Worm (Caenorhabditis elegans): Measurements from ENCODE around the gene sdz-15.

sdz-15 gene

DNA sequence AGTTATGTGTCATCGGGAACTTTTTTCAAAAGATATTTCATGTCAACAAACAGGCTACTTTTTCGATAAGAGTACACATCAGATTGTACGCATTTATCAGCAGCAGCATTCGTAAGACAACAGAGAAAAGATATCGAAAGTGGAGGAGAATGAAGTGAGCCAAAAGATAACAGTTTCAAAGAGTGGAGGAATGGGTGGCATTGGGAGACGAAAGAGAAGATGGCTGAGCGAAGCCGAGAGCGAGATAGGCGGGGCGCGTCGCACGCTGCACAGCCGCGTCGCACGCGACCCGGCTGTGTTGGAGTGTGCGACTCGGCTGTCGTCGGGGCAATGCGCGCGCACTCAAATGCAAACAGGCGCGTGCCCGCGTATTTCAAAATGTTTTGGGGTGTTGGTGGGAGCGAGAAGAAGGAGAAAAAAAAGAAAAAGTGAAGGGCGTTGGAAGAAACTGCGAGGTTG, 34.1 kb upstream of the sdz-15 start:
- no peak for TF ChIP-seq ceh-9 (tag; optimal IDR thresholded peaks at IDR 0.05)
- TF ChIP-seq tbx-2 (tag; optimal IDR thresholded peaks at IDR 0.05): peak; percentile 74
- TF ChIP-seq ceh-6 (GFP tag; optimal IDR thresholded peaks at IDR 0.05): no peak
- no peak for TF ChIP-seq pha-4 (tag; optimal IDR thresholded peaks at IDR 0.05)
- TF ChIP-seq pqm-1 (tag; optimal IDR thresholded peaks at IDR 0.05): peak; percentile 5
- peak; percentile 78 for TF ChIP-seq ets-4 (tag; optimal IDR thresholded peaks at IDR 0.05)
- peak; percentile 75 for TF ChIP-seq ceh-31 (tag; optimal IDR thresholded peaks at IDR 0.05)
- TF ChIP-seq fkh-6 (tag; optimal IDR thresholded peaks at IDR 0.05): no peak
- TF ChIP-seq fax-1 (tag; optimal IDR thresholded peaks at IDR 0.05): no peak
- TF ChIP-seq eyg-1 (tag; optimal IDR thresholded peaks at IDR 0.05): peak; percentile 32
- TF ChIP-seq ref-2 (tag; optimal IDR thresholded peaks at IDR 0.05): peak; percentile 28
- TF ChIP-seq nhr-11 (tag; optimal IDR thresholded peaks at IDR 0.05): no peak
- no peak for TF ChIP-seq ttx-3 (tag; optimal IDR thresholded peaks at IDR 0.05)
- TF ChIP-seq unc-86 (tag; optimal IDR thresholded peaks at IDR 0.05): no peak
- TF ChIP-seq rnt-1 (tag; optimal IDR thresholded peaks at IDR 0.05): peak; percentile 31
- TF ChIP-seq T23F11.4 (GFP tag; optimal IDR thresholded peaks at IDR 0.05): no peak
- no peak for TF ChIP-seq hlh-13 (GFP tag; optimal IDR thresholded peaks at IDR 0.05)
- no peak for TF ChIP-seq sox-2 (GFP tag; IDR thresholded peaks at IDR 0.05)
- peak; percentile 28 for TF ChIP-seq unc-55 (GFP tag; optimal IDR thresholded peaks at IDR 0.05)
- TF ChIP-seq ceh-19 (GFP tag; optimal IDR thresholded peaks at IDR 0.05): no peak
- no peak for TF ChIP-seq ztf-16 (tag; optimal IDR thresholded peaks at IDR 0.05)
- no peak for TF ChIP-seq madf-2 (tag; optimal IDR thresholded peaks at IDR 0.05)
- peak; percentile 15 for TF ChIP-seq hlh-8 (tag; optimal IDR thresholded peaks at IDR 0.05)
- peak; percentile 14 for TF ChIP-seq dve-1 (tag; optimal IDR thresholded peaks at IDR 0.05)
- peak; percentile 71 for TF ChIP-seq pros-1 (tag; optimal IDR thresholded peaks at IDR 0.05)
- no peak for TF ChIP-seq ceh-45 (GFP tag; IDR thresholded peaks at IDR 0.05)
- TF ChIP-seq hlh-15 (tag; optimal IDR thresholded peaks at IDR 0.05): no peak
- TF ChIP-seq ceh-48 (tag; optimal IDR thresholded peaks at IDR 0.05): no peak
- no peak for TF ChIP-seq ceh-22 (tag; optimal IDR thresholded peaks at IDR 0.05)
- TF ChIP-seq zip-5 (tag; optimal IDR thresholded peaks at IDR 0.05): no peak
- TF ChIP-seq C08G9.2 (tag; optimal IDR thresholded peaks at IDR 0.05): peak; percentile 18
- TF ChIP-seq hlh-6 (tag; optimal IDR thresholded peaks at IDR 0.05): no peak
- TF ChIP-seq tbx-7 (tag; optimal IDR thresholded peaks at IDR 0.05): no peak
- no peak for TF ChIP-seq pax-1 (tag; optimal IDR thresholded peaks at IDR 0.05)
- peak; percentile 41; the same call in 1 of the 2 replicates for TF ChIP-seq unc-3 (GFP tag; conservative IDR thresholded peaks at IDR 0.05)
- TF ChIP-seq unc-3 (tag; optimal IDR thresholded peaks at IDR 0.05): no peak
- TF ChIP-seq ceh-24 (tag; optimal IDR thresholded peaks at IDR 0.05): no peak
- TF ChIP-seq ahr-1 (tag; optimal IDR thresholded peaks at IDR 0.05): no peak
- no peak for TF ChIP-seq fkh-10 (GFP tag; optimal IDR thresholded peaks at IDR 0.05)
- TF ChIP-seq che-1 (tag; optimal IDR thresholded peaks at IDR 0.05): no peak
- TF ChIP-seq lim-6 (tag; optimal IDR thresholded peaks at IDR 0.05): no peak
- no peak for TF ChIP-seq odd-2 (tag; optimal IDR thresholded peaks at IDR 0.05)
- no peak for TF ChIP-seq pag-3 (tag; optimal IDR thresholded peaks at IDR 0.05; ENCODE audit: borderline replicate concordance)
- TF ChIP-seq lin-11 (tag; optimal IDR thresholded peaks at IDR 0.05): no peak
- no peak for TF ChIP-seq K09A11.1 (tag; optimal IDR thresholded peaks at IDR 0.05; ENCODE audit: insufficient read depth)
- no peak for TF ChIP-seq gmeb-2 (tag; optimal IDR thresholded peaks at IDR 0.05)
- TF ChIP-seq nhr-232 (tag; optimal IDR thresholded peaks at IDR 0.05): no peak
- no peak for TF ChIP-seq K02D7.2 (tag; optimal IDR thresholded peaks at IDR 0.05)
- TF ChIP-seq pat-9 (tag; optimal IDR thresholded peaks at IDR 0.05): peak; percentile 15
- no peak for TF ChIP-seq ama-1 (optimal IDR thresholded peaks at IDR 0.05)
- TF ChIP-seq unc-42 (tag; optimal IDR thresholded peaks at IDR 0.05): no peak
- TF ChIP-seq elt-2 (tag; optimal IDR thresholded peaks at IDR 0.05): peak; percentile 98
- TF ChIP-seq syd-9 (tag; optimal IDR thresholded peaks at IDR 0.05): no peak
- peak; percentile 83 for TF ChIP-seq ceh-18 (tag; optimal IDR thresholded peaks at IDR 0.05)

All from whole organism, late embryonic.